Fruit fly (Drosophila melanogaster) whole organism, adult: ENCODE measurements around the gene eIF3l.

Experiments
- CG12768 ChIP-seq: fragments of 200-800 bp; sonication (Bioruptor generic); optimal IDR thresholded peaks from 2 replicates; lab custom pipeline; 2017; ENCODE audit warnings: missing biosample characterization, missing genetic modification characterization, mild to moderate bottlenecking, moderate library complexity, missing genetic modification reagents
- CG1620 ChIP-seq: fragments of 200-800 bp; sonication (Bioruptor generic); optimal IDR thresholded peaks from 2 replicates; lab custom pipeline; 2016; ENCODE audit warnings: missing biosample characterization, missing genetic modification characterization
- CG33017 ChIP-seq: fragments of 200-800 bp; sonication (Bioruptor generic); optimal IDR thresholded peaks from 2 replicates; lab custom pipeline; 2018; ENCODE audit warnings: missing biosample characterization, mild to moderate bottlenecking, missing genetic modification characterization, moderate library complexity
- CG5204 ChIP-seq: fragments of 200-800 bp; sonication (Bioruptor generic); optimal IDR thresholded peaks from 2 replicates; lab custom pipeline; 2016; ENCODE audit warnings: missing biosample characterization, missing genetic modification characterization
- CG7045 ChIP-seq: fragments of 200-800 bp; sonication (Bioruptor generic); optimal IDR thresholded peaks from 2 replicates; lab custom pipeline; 2017; ENCODE audit warnings: missing biosample characterization, mild to moderate bottlenecking, missing genetic modification characterization
- CG7101 ChIP-seq: fragments of 200-800 bp; sonication (Bioruptor generic); optimal IDR thresholded peaks from 2 replicates; lab custom pipeline; 2018; ENCODE audit warnings: missing biosample characterization, mild to moderate bottlenecking, missing genetic modification characterization, moderate library complexity
- Clk ChIP-seq: fragments of 200-800 bp; sonication (Bioruptor generic); optimal IDR thresholded peaks from 2 replicates; lab custom pipeline; 2017; ENCODE audit warnings: missing biosample characterization, missing genetic modification characterization
- Crg-1 ChIP-seq: fragments of 200-800 bp; sonication (Bioruptor generic); optimal IDR thresholded peaks from 2 replicates; lab custom pipeline; 2016; ENCODE audit warnings: missing biosample characterization, missing genetic modification characterization
- bab1 ChIP-seq: fragments of 200-800 bp; sonication (Bioruptor generic); optimal IDR thresholded peaks from 3 replicates; lab custom pipeline; 2019; ENCODE audit warnings: missing biosample characterization, mild to moderate bottlenecking, missing genetic modification characterization, moderate library complexity
- cnc ChIP-seq, 2 experiments: fragments of >200 bp; optimal IDR thresholded peaks; 2 replicates each; lab custom pipeline; 2017
- ovo ChIP-seq: fragments of 200-800 bp; sonication (Bioruptor generic); optimal IDR thresholded peaks from 2 replicates; lab custom pipeline; 2016; ENCODE audit warnings: missing biosample characterization, missing genetic modification characterization
- pad ChIP-seq: fragments of 200-800 bp; sonication (Bioruptor generic); optimal IDR thresholded peaks from 3 replicates; lab custom pipeline; 2017; ENCODE audit warnings: missing biosample characterization, missing genetic modification characterization, mild to moderate bottlenecking, moderate library complexity, missing genetic modification reagents
- tj ChIP-seq: fragments of 200-800 bp; sonication (Bioruptor generic); optimal IDR thresholded peaks from 3 replicates; lab custom pipeline; 2017; ENCODE audit warnings: missing biosample characterization, mild to moderate bottlenecking, missing genetic modification characterization, moderate library complexity
- toe ChIP-seq: fragments of 200-800 bp; sonication (Bioruptor generic); optimal IDR thresholded peaks from 2 replicates; lab custom pipeline; 2016; ENCODE audit warnings: missing biosample characterization, missing genetic modification characterization

DNA sequence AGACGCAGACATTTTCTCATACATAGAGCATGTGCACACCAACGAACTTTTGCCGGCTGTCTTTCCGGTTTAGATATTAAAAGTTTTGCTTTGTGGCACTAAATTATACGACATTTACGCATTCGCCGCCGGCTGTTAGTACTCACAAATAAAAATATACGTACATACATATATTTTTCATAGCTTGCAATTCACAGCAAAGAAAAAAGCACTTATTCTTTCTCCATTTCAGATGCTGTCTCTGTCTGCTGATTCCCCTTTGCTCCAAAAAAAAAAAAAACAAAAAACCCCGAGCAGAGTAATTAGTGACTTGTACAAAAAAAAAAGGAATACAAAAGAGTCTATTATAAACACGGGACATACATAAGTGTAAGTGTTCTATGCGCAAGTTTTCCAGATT is 31.4 kb upstream of the eIF3l start, which contains the start of gene CAH2:
- TF ChIP-seq CG7045 (GFP tag; lab: Kevin White, UChicago), result no peak
- TF ChIP-seq CG33017 (tag; lab: Kevin White, UChicago), result no peak
- no peak for TF ChIP-seq CG1620 (GFP tag; lab: Kevin White, UChicago)
- no peak for TF ChIP-seq CG12768
- no peak for TF ChIP-seq bab1 (GFP tag; lab: Kevin White, UChicago)
- TF ChIP-seq CG7101 (tag; lab: Kevin White, UChicago), result no peak
- no peak for TF ChIP-seq pad (GFP tag; lab: Kevin White, UChicago)
- TF ChIP-seq Clk (GFP tag; lab: Kevin White, UChicago), result no peak
- no peak for TF ChIP-seq toe (GFP tag; lab: Kevin White, UChicago)
- no peak for TF ChIP-seq tj (GFP tag; lab: Kevin White, UChicago)
- no peak for TF ChIP-seq cnc (optimal IDR thresholded peaks at IDR 0.05; lab: Kevin White, UChicago)
- no peak for TF ChIP-seq ovo (GFP tag; lab: Kevin White, UChicago)
- TF ChIP-seq CG5204, result no peak
- no peak for TF ChIP-seq Crg-1 (GFP tag; lab: Kevin White, UChicago)
